Worm (Caenorhabditis elegans) whole organism, late embryonic: ENCODE measurements around the gene ZK1098.2.

Source experiments
- C08G9.2 ChIP-seq: sonication (generic microtip); optimal IDR thresholded peaks from 2 replicates; lab custom pipeline; 2016; ENCODE audit warnings: mild to moderate bottlenecking, missing genetic modification characterization, moderate library complexity, missing compliant biosample characterization
- F13H6.1 ChIP-seq: sonication (generic microtip); optimal IDR thresholded peaks from 2 replicates; lab custom pipeline; 2016; ENCODE audit warnings: missing genetic modification characterization, missing compliant biosample characterization
- K09A11.1 ChIP-seq: sonication (generic microtip); optimal IDR thresholded peaks from 2 replicates; lab custom pipeline; 2017; ENCODE audit warnings: antibody characterized with exemption, mild to moderate bottlenecking, missing genetic modification characterization, missing compliant biosample characterization; ENCODE audit not compliant: insufficient read depth
- Y22D7AL.16 ChIP-seq: sonication (generic microtip); optimal IDR thresholded peaks from 2 replicates; lab custom pipeline; 2016; ENCODE audit warnings: missing genetic modification characterization, missing compliant biosample characterization
- ahr-1 ChIP-seq: sonication (generic microtip); optimal IDR thresholded peaks from 2 replicates; lab custom pipeline; 2016; ENCODE audit warnings: missing genetic modification characterization, missing compliant biosample characterization
- ceh-18 ChIP-seq: sonication (generic microtip); optimal IDR thresholded peaks from 2 replicates; lab custom pipeline; 2016; ENCODE audit warnings: missing genetic modification characterization, missing compliant biosample characterization
- ceh-2 ChIP-seq: sonication (generic microtip); optimal IDR thresholded peaks from 2 replicates; lab custom pipeline; 2016; ENCODE audit warnings: missing genotype, missing genetic modification characterization, missing compliant biosample characterization
- ceh-24 ChIP-seq: sonication (generic microtip); optimal IDR thresholded peaks from 2 replicates; lab custom pipeline; 2016; ENCODE audit warnings: mild to moderate bottlenecking, missing genetic modification characterization, missing compliant biosample characterization
- ceh-31 ChIP-seq: sonication (generic microtip); optimal IDR thresholded peaks from 2 replicates; lab custom pipeline; 2016; ENCODE audit warnings: missing genetic modification characterization, missing compliant biosample characterization
- ceh-34 ChIP-seq: sonication (generic microtip); optimal IDR thresholded peaks from 2 replicates; lab custom pipeline; 2016; ENCODE audit warnings: mild to moderate bottlenecking, missing genetic modification characterization, missing compliant biosample characterization
- ceh-48 ChIP-seq: sonication (generic microtip); optimal IDR thresholded peaks from 2 replicates; lab custom pipeline; 2016; ENCODE audit warnings: missing genetic modification characterization, inconsistent platforms, missing compliant biosample characterization
- ceh-9 ChIP-seq: sonication (generic microtip); optimal IDR thresholded peaks from 2 replicates; lab custom pipeline; 2016; ENCODE audit warnings: mild to moderate bottlenecking, missing genetic modification characterization, inconsistent platforms, missing compliant biosample characterization
- che-1 ChIP-seq: sonication (generic microtip); optimal IDR thresholded peaks from 2 replicates; lab custom pipeline; 2016; ENCODE audit warnings: mild to moderate bottlenecking, missing genetic modification characterization, missing compliant biosample characterization
- dve-1 ChIP-seq: sonication (generic microtip); optimal IDR thresholded peaks from 2 replicates; lab custom pipeline; 2017; ENCODE audit warnings: antibody characterized with exemption, mild to moderate bottlenecking, missing genetic modification characterization, missing compliant biosample characterization
- elt-4 ChIP-seq: sonication (generic microtip); optimal IDR thresholded peaks from 2 replicates; lab custom pipeline; 2016; ENCODE audit warnings: missing genetic modification characterization, missing compliant biosample characterization
- ets-4 ChIP-seq: sonication (generic microtip); optimal IDR thresholded peaks from 2 replicates; lab custom pipeline; 2016; ENCODE audit warnings: missing genetic modification characterization, missing compliant biosample characterization
- fkh-10 ChIP-seq: fragments of 150-350 bp; optimal IDR thresholded peaks from 2 replicates; lab custom pipeline; 2014; ENCODE audit warnings: missing biosample characterization, missing genetic modification reagents, missing genetic modification characterization
- hlh-13 ChIP-seq: fragments of 200-800 bp; sonication (Bioruptor generic); optimal IDR thresholded peaks from 2 replicates; lab custom pipeline; 2018; ENCODE audit warnings: mild to moderate bottlenecking, missing genetic modification characterization, missing compliant biosample characterization
- hlh-15 ChIP-seq: sonication (generic microtip); optimal IDR thresholded peaks from 2 replicates; lab custom pipeline; 2016; ENCODE audit warnings: missing genetic modification characterization, missing compliant biosample characterization
- hlh-6 ChIP-seq: sonication (generic microtip); optimal IDR thresholded peaks from 2 replicates; lab custom pipeline; 2016; ENCODE audit warnings: missing genotype, missing genetic modification characterization, missing compliant biosample characterization
- hlh-8 ChIP-seq: sonication (generic microtip); optimal IDR thresholded peaks from 2 replicates; lab custom pipeline; 2016; ENCODE audit warnings: missing genotype, missing genetic modification characterization, missing compliant biosample characterization
- lim-6 ChIP-seq: sonication (generic microtip); optimal IDR thresholded peaks from 2 replicates; lab custom pipeline; 2016; ENCODE audit warnings: missing genetic modification characterization, missing compliant biosample characterization
- lin-11 ChIP-seq: fragments of 200-800 bp; sonication (Bioruptor generic); optimal IDR thresholded peaks from 2 replicates; lab custom pipeline; 2018; ENCODE audit warnings: mild to moderate bottlenecking, missing genetic modification characterization, missing compliant biosample characterization
- madf-2 ChIP-seq: sonication (generic microtip); optimal IDR thresholded peaks from 2 replicates; lab custom pipeline; 2017; ENCODE audit warnings: missing genetic modification characterization, missing compliant biosample characterization
- mec-3 ChIP-seq: sonication (generic microtip); optimal IDR thresholded peaks from 2 replicates; lab custom pipeline; 2016; ENCODE audit warnings: borderline replicate concordance, missing genetic modification characterization, missing compliant biosample characterization
- npax-4 ChIP-seq: sonication (generic microtip); optimal IDR thresholded peaks from 2 replicates; lab custom pipeline; 2016; ENCODE audit warnings: missing genetic modification characterization, missing compliant biosample characterization
- odd-2 ChIP-seq: sonication (generic microtip); optimal IDR thresholded peaks from 2 replicates; lab custom pipeline; 2017; ENCODE audit warnings: antibody characterized with exemption, mild to moderate bottlenecking, missing genetic modification characterization, missing compliant biosample characterization
- pag-3 ChIP-seq: sonication (generic microtip); optimal IDR thresholded peaks from 2 replicates; lab custom pipeline; 2016; ENCODE audit warnings: missing compliant biosample characterization, missing genetic modification characterization, borderline replicate concordance
- pax-1 ChIP-seq: fragments of 150-350 bp; optimal IDR thresholded peaks from 2 replicates; lab custom pipeline; 2014; ENCODE audit warnings: missing biosample characterization, missing genetic modification characterization
- pha-2 ChIP-seq: sonication (generic microtip); optimal IDR thresholded peaks from 2 replicates; lab custom pipeline; 2017; ENCODE audit warnings: mild to moderate bottlenecking, missing genetic modification characterization, missing compliant biosample characterization
- pros-1 ChIP-seq: fragments of 150-350 bp; optimal IDR thresholded peaks from 2 replicates; lab custom pipeline; 2014; ENCODE audit warnings: missing biosample characterization, missing genetic modification reagents, missing genetic modification characterization
- rnt-1 ChIP-seq: sonication (generic microtip); optimal IDR thresholded peaks from 2 replicates; lab custom pipeline; 2016; ENCODE audit warnings: missing genetic modification characterization, missing compliant biosample characterization
- sdc-2 ChIP-seq: sonication (generic microtip); optimal IDR thresholded peaks from 2 replicates; lab custom pipeline; 2016; ENCODE audit warnings: missing genotype, missing genetic modification characterization, missing compliant biosample characterization
- sox-4 ChIP-seq: sonication (generic microtip); optimal IDR thresholded peaks from 2 replicates; lab custom pipeline; 2017; ENCODE audit warnings: mild to moderate bottlenecking, missing genetic modification characterization, inconsistent platforms, missing compliant biosample characterization
- syd-9 ChIP-seq: sonication (generic microtip); optimal IDR thresholded peaks from 2 replicates; lab custom pipeline; 2016; ENCODE audit warnings: mild to moderate bottlenecking, missing genetic modification characterization, moderate library complexity, missing compliant biosample characterization
- unc-3 ChIP-seq, 2 experiments: fragments of 200-800 bp in 1 of 2; sonication (Bioruptor generic) in 1 of 2; sonication (generic microtip) in 1 of 2; conservative IDR thresholded peaks in 1 of 2; optimal IDR thresholded peaks in 1 of 2; 2 replicates each; pipeline versions ENCODE4 v1.3.6 to Lab custom; 2016 to 2022; ENCODE audit warnings: missing compliant biosample characterization in 2 of 2, missing genetic modification characterization in 2 of 2, missing genetic modification reagents in 1 of 2
- unc-42 ChIP-seq: sonication (generic microtip); optimal IDR thresholded peaks from 2 replicates; lab custom pipeline; 2016; ENCODE audit warnings: missing genotype, missing genetic modification characterization, missing compliant biosample characterization
- unc-86 ChIP-seq: sonication (generic microtip); optimal IDR thresholded peaks from 2 replicates; lab custom pipeline; 2016; ENCODE audit warnings: missing genetic modification characterization, missing compliant biosample characterization
- ztf-16 ChIP-seq: sonication (generic microtip); optimal IDR thresholded peaks from 2 replicates; lab custom pipeline; 2017; ENCODE audit warnings: missing genetic modification characterization, missing compliant biosample characterization

The ZK1098.2 gene

ce11 chrIII:9490783-9491547 is 38.0 kb upstream of the ZK1098.2 start, which contains the start of the genes dars-1 and ctr-9:
dars-1 (minus strand) TSS chrIII:9491215.
ctr-9 (plus strand) TSS chrIII:9491396.
- TF ChIP-seq ceh-24 (tag; lab: Kevin White, UChicago) (no peak), che-1 (tag; lab: Kevin White, UChicago) (no peak), elt-4 (tag; lab: Kevin White, UChicago) (no peak), sox-4 (tag; lab: Kevin White, UChicago) (no peak), hlh-15 (tag; lab: Kevin White, UChicago) (no peak), ceh-9 (tag; lab: Kevin White, UChicago) (no peak), pag-3 (no peak), npax-4 (tag; lab: Kevin White, UChicago) (no peak)

ce11 chrIII:9494209-9494608 is 34.8 kb upstream of the ZK1098.2 start:
- no peak for TF ChIP-seq pha-2 (tag; lab: Kevin White, UChicago)
- no peak for TF ChIP-seq ets-4 (tag; lab: Kevin White, UChicago)
- TF ChIP-seq hlh-8 (tag; lab: Kevin White, UChicago): no peak
- no peak for TF ChIP-seq mec-3 (tag; lab: Kevin White, UChicago)
- no peak for TF ChIP-seq madf-2 (tag; lab: Kevin White, UChicago)
- TF ChIP-seq ceh-48 (tag; lab: Kevin White, UChicago): no peak
- TF ChIP-seq syd-9 (tag; lab: Kevin White, UChicago): no peak
- TF ChIP-seq hlh-6: no peak
- no peak for TF ChIP-seq hlh-13 (GFP tag; lab: Kevin White, UChicago)
- no peak for TF ChIP-seq K09A11.1 (tag; lab: Kevin White, UChicago)
- no peak for TF ChIP-seq sox-4 (tag; lab: Kevin White, UChicago)
- no peak for TF ChIP-seq hlh-15 (tag; lab: Kevin White, UChicago)
- TF ChIP-seq ztf-16 (tag; lab: Kevin White, UChicago): no peak
- no peak for TF ChIP-seq ceh-18 (tag; lab: Kevin White, UChicago)
- TF ChIP-seq F13H6.1: no peak
- TF ChIP-seq ceh-9 (tag; lab: Kevin White, UChicago): no peak
- no peak for TF ChIP-seq odd-2
- no peak for TF ChIP-seq lim-6 (tag; lab: Kevin White, UChicago)
- TF ChIP-seq unc-42 (tag; lab: Kevin White, UChicago): no peak

- TF ChIP-seq C08G9.2 (tag; lab: Kevin White, UChicago) (no peak), madf-2 (tag; lab: Kevin White, UChicago) (no peak), npax-4 (tag; lab: Kevin White, UChicago) (no peak), Y22D7AL.16 (no peak), rnt-1 (tag; lab: Kevin White, UChicago) (no peak), pax-1 (tag; lab: Kevin White, UChicago) (no peak), pag-3 (no peak), ceh-9 (tag; lab: Kevin White, UChicago) (no peak), dve-1 (no peak), unc-86 (tag; lab: Kevin White, UChicago) (no peak), ceh-2 (tag; lab: Kevin White, UChicago) (no peak), lim-6 (tag; lab: Kevin White, UChicago) (no peak), hlh-13 (GFP tag; lab: Kevin White, UChicago) (no peak), pros-1 (tag; lab: Kevin White, UChicago) (no peak), ceh-34 (tag; lab: Kevin White, UChicago) (no peak), ztf-16 (tag; lab: Kevin White, UChicago) (no peak)
These were observed 32.9 kb upstream of the ZK1098.2 start for ce11 chrIII:9496083-9496482.

ce11 chrIII:9497412-9497811 is 31.5 kb upstream of the ZK1098.2 start:
- TF ChIP-seq che-1 (tag; lab: Kevin White, UChicago) (no peak), sdc-2 (tag; lab: Kevin White, UChicago) (no peak), ceh-9 (tag; lab: Kevin White, UChicago) (no peak), fkh-10 (GFP tag; lab: Kevin White, UChicago) (no peak), pha-2 (tag; lab: Kevin White, UChicago) (no peak), C08G9.2 (tag; lab: Kevin White, UChicago) (no peak), lin-11 (tag; lab: Kevin White, UChicago) (no peak), pax-1 (tag; lab: Kevin White, UChicago) (no peak), ahr-1 (no peak), unc-3 (GFP tag; conservative IDR thresholded peaks at IDR 0.05; lab: Robert Waterston, UW) (no peak), unc-3 (tag; optimal IDR thresholded peaks at IDR 0.05; lab: Kevin White, UChicago) (no peak), ceh-18 (tag; lab: Kevin White, UChicago) (no peak), lim-6 (tag; lab: Kevin White, UChicago) (no peak), ets-4 (tag; lab: Kevin White, UChicago) (no peak), ceh-31 (tag; lab: Kevin White, UChicago) (no peak), dve-1 (no peak)
